Fruit fly (Drosophila melanogaster) whole organism, embryonic: ENCODE measurements around the gene CG13390.

Experiments
- ATbp ChIP-seq: fragments of 200-800 bp; sonication (Bioruptor generic); optimal IDR thresholded peaks from 2 replicates; lab custom pipeline; 2017; ENCODE audit warnings: missing biosample characterization, mild to moderate bottlenecking, missing genetic modification characterization, missing genetic modification reagents
- Antp ChIP-seq: fragments of 200-800 bp; sonication (Bioruptor generic); optimal IDR thresholded peaks from 3 replicates; lab custom pipeline; 2016; ENCODE audit warnings: missing biosample characterization, missing genetic modification characterization
- B-H2 ChIP-seq: fragments of 200-800 bp; sonication (Bioruptor generic); optimal IDR thresholded peaks from 2 replicates; lab custom pipeline; 2018; ENCODE audit warnings: missing biosample characterization, mild to moderate bottlenecking, missing genetic modification characterization
- C15 ChIP-seq: fragments of 200-800 bp; sonication (Bioruptor generic); IDR thresholded peaks from 3 replicates; pipeline ENCODE4 v1.3.6; 2022; ENCODE audit warnings: missing biosample characterization, missing genetic modification characterization
- CG10462 ChIP-seq: fragments of 200-800 bp; sonication (Bioruptor generic); optimal IDR thresholded peaks from 2 replicates; lab custom pipeline; 2016; ENCODE audit warnings: missing biosample characterization, missing genetic modification characterization
- CG10565 ChIP-seq: fragments of 200-800 bp; sonication (Bioruptor generic); optimal IDR thresholded peaks from 3 replicates; lab custom pipeline; 2016; ENCODE audit warnings: missing biosample characterization, mild to moderate bottlenecking, missing genetic modification characterization
- CG11247 ChIP-seq: fragments of 200-800 bp; sonication (Bioruptor generic); IDR thresholded peaks from 2 replicates; pipeline ENCODE4 v1.3.6; 2022; ENCODE audit warnings: missing biosample characterization, missing genetic modification characterization
- CG13775 ChIP-seq: fragments of 200-800 bp; sonication (Bioruptor generic); optimal IDR thresholded peaks from 3 replicates; lab custom pipeline; 2017; ENCODE audit warnings: missing biosample characterization, mild to moderate bottlenecking, missing genetic modification characterization
- CG15479 ChIP-seq: fragments of 200-800 bp; sonication (Bioruptor generic); optimal IDR thresholded peaks from 3 replicates; lab custom pipeline; 2019; ENCODE audit warnings: missing biosample characterization, mild to moderate bottlenecking, missing genetic modification characterization, moderate library complexity
- CG15696 ChIP-seq: fragments of 200-800 bp; sonication (Bioruptor generic); optimal IDR thresholded peaks from 2 replicates; lab custom pipeline; 2019; ENCODE audit warnings: missing biosample characterization, mild to moderate bottlenecking, missing genetic modification characterization, moderate library complexity
- CG16815 ChIP-seq: fragments of 200-800 bp; sonication (Bioruptor generic); optimal IDR thresholded peaks from 3 replicates; lab custom pipeline; 2017; ENCODE audit warnings: missing biosample characterization, mild to moderate bottlenecking, missing genetic modification characterization
- CG17912 ChIP-seq: fragments of 200-800 bp; sonication (Bioruptor generic); optimal IDR thresholded peaks from 2 replicates; lab custom pipeline; 2018; ENCODE audit warnings: missing biosample characterization, mild to moderate bottlenecking, missing genetic modification characterization
- CG1792 ChIP-seq: fragments of 200-800 bp; sonication (Bioruptor generic); optimal IDR thresholded peaks from 2 replicates; lab custom pipeline; 2016; ENCODE audit warnings: missing biosample characterization, missing genetic modification characterization
- CG31441 ChIP-seq: fragments of 200-800 bp; sonication (Bioruptor generic); IDR thresholded peaks from 2 replicates; pipeline ENCODE4 v1.3.6; 2022; ENCODE audit warnings: missing biosample characterization, missing genetic modification characterization
- CG6765 ChIP-seq: fragments of 200-800 bp; sonication (Bioruptor generic); optimal IDR thresholded peaks from 3 replicates; lab custom pipeline; 2017; ENCODE audit warnings: missing biosample characterization, mild to moderate bottlenecking, missing genetic modification characterization
- Deaf1 ChIP-seq: fragments of 200-800 bp; optimal IDR thresholded peaks from 3 replicates; lab custom pipeline; 2019; ENCODE audit warnings: missing biosample characterization, mild to moderate bottlenecking, missing genetic modification characterization, moderate library complexity
- E2f1 ChIP-seq: fragments of 200-800 bp; sonication (Bioruptor generic); IDR thresholded peaks from 2 replicates; pipeline ENCODE4 v1.3.6; 2022; ENCODE audit warnings: missing biosample characterization, missing genetic modification characterization
- HLH3B ChIP-seq: fragments of 200-800 bp; sonication (Bioruptor generic); IDR thresholded peaks from 2 replicates; pipeline ENCODE4 v1.3.6; 2022; ENCODE audit warnings: missing biosample characterization, missing genetic modification characterization
- Hey ChIP-seq: fragments of 200-800 bp; sonication (Bioruptor generic); optimal IDR thresholded peaks from 3 replicates; lab custom pipeline; 2018; ENCODE audit warnings: missing biosample characterization, mild to moderate bottlenecking, missing genetic modification characterization
- Lpt ChIP-seq: fragments of >200 bp; optimal IDR thresholded peaks from 2 replicates; lab custom pipeline; 2018; ENCODE audit warnings: missing biosample characterization, missing genetic modification characterization
- Nf-YC ChIP-seq: fragments of 200-800 bp; optimal IDR thresholded peaks from 3 replicates; lab custom pipeline; 2019; ENCODE audit warnings: missing biosample characterization, mild to moderate bottlenecking, missing genetic modification characterization, moderate library complexity
- Ptx1 ChIP-seq: fragments of 200-800 bp; sonication (Bioruptor generic); IDR thresholded peaks from 2 replicates; pipeline ENCODE4 v1.3.6; 2022; ENCODE audit warnings: missing biosample characterization, missing genetic modification characterization
- Trl ChIP-seq, 3 experiments: fragments of >200 bp in 2 of 3; fragments of 200-800 bp in 1 of 3; sonication (Bioruptor generic) in 1 of 3; optimal IDR thresholded peaks; 2 replicates in 1 of 3; 3 replicates in 2 of 3; lab custom pipeline; 2016 to 2017; ENCODE audit warnings: missing biosample characterization in 1 of 3, missing genetic modification characterization in 1 of 3
- ac ChIP-seq: fragments of 200-800 bp; sonication (Bioruptor generic); optimal IDR thresholded peaks from 3 replicates; lab custom pipeline; 2017; ENCODE audit warnings: missing biosample characterization, mild to moderate bottlenecking, missing genetic modification characterization
- ap ChIP-seq: fragments of 200-800 bp; sonication (Bioruptor generic); IDR thresholded peaks from 2 replicates; pipeline ENCODE4 v1.3.6; 2022; ENCODE audit warnings: missing biosample characterization, missing genetic modification characterization
- bbx ChIP-seq: fragments of 200-800 bp; sonication (Bioruptor generic); IDR thresholded peaks from 2 replicates; pipeline ENCODE4 v1.3.6; 2022; ENCODE audit warnings: missing biosample characterization, missing genetic modification characterization; ENCODE audit not compliant: partially characterized antibody
- btn ChIP-seq: fragments of 200-800 bp; sonication (Bioruptor generic); optimal IDR thresholded peaks from 2 replicates; lab custom pipeline; 2016; ENCODE audit warnings: missing biosample characterization, missing genetic modification characterization
- ewg ChIP-seq: fragments of 200-800 bp; sonication (Bioruptor generic); optimal IDR thresholded peaks from 3 replicates; lab custom pipeline; 2017; ENCODE audit warnings: mild to moderate bottlenecking, missing biosample characterization, missing genetic modification reagents, missing genetic modification characterization
- h ChIP-seq: fragments of >200 bp; optimal IDR thresholded peaks from 2 replicates; lab custom pipeline; 2017
- odd ChIP-seq: fragments of 200-800 bp; sonication (Bioruptor generic); optimal IDR thresholded peaks from 2 replicates; lab custom pipeline; 2017; ENCODE audit warnings: missing biosample characterization, mild to moderate bottlenecking, missing genetic modification characterization
- onecut ChIP-seq: fragments of 200-800 bp; sonication (Bioruptor generic); IDR thresholded peaks from 2 replicates; pipeline ENCODE4 v1.3.6; 2022; ENCODE audit warnings: missing biosample characterization, missing genetic modification characterization
- peb ChIP-seq: fragments of 200-800 bp; sonication (Bioruptor generic); IDR thresholded peaks from 2 replicates; pipeline ENCODE4 v1.3.6; 2022; ENCODE audit warnings: missing biosample characterization, missing genetic modification characterization
- pho ChIP-seq: fragments of 200-800 bp; sonication (Bioruptor generic); optimal IDR thresholded peaks from 2 replicates; lab custom pipeline; 2016; ENCODE audit warnings: missing biosample characterization, missing genetic modification characterization
- pnt ChIP-seq: fragments of 200-800 bp; sonication (Bioruptor generic); optimal IDR thresholded peaks from 3 replicates; lab custom pipeline; 2016; ENCODE audit warnings: missing biosample characterization, missing genetic modification characterization
- psq ChIP-seq: fragments of 200-800 bp; sonication (Bioruptor generic); optimal IDR thresholded peaks from 2 replicates; lab custom pipeline; 2017; ENCODE audit warnings: missing biosample characterization, missing genetic modification characterization
- rib ChIP-seq: fragments of 200-800 bp; sonication (Bioruptor generic); IDR thresholded peaks from 2 replicates; pipeline ENCODE4 v1.3.6; 2022; ENCODE audit warnings: missing biosample characterization, missing genetic modification characterization
- shn ChIP-seq: fragments of 200-800 bp; sonication (Bioruptor generic); optimal IDR thresholded peaks from 3 replicates; lab custom pipeline; 2016; ENCODE audit warnings: missing biosample characterization, missing genetic modification characterization
- sna ChIP-seq: fragments of 200-800 bp; sonication (Bioruptor generic); IDR thresholded peaks from 2 replicates; pipeline ENCODE4 v1.3.6; 2022; ENCODE audit warnings: missing biosample characterization, missing genetic modification characterization; ENCODE audit not compliant: partially characterized antibody
- tin ChIP-seq: fragments of 200-800 bp; sonication (Bioruptor generic); optimal IDR thresholded peaks from 3 replicates; lab custom pipeline; 2016; ENCODE audit warnings: missing biosample characterization, missing genetic modification characterization
- tll ChIP-seq, 2 experiments: fragments of 200-800 bp in 1 of 2; fragments of >200 bp in 1 of 2; sonication (Bioruptor generic) in 1 of 2; optimal IDR thresholded peaks; 2 replicates each; lab custom pipeline; 2017 to 2019; ENCODE audit warnings: missing biosample characterization in 2 of 2, missing genetic modification characterization in 2 of 2, mild to moderate bottlenecking in 1 of 2, moderate library complexity in 1 of 2
- toy ChIP-seq: fragments of 200-800 bp; sonication (Bioruptor generic); IDR thresholded peaks from 2 replicates; pipeline ENCODE4 v1.3.6; 2022; ENCODE audit warnings: missing biosample characterization, missing genetic modification characterization
- unpg ChIP-seq: fragments of 200-800 bp; sonication (Bioruptor generic); optimal IDR thresholded peaks from 3 replicates; lab custom pipeline; 2018; ENCODE audit warnings: missing biosample characterization, mild to moderate bottlenecking, missing genetic modification characterization, moderate library complexity
- wdn ChIP-seq: fragments of 200-800 bp; sonication (Bioruptor generic); IDR thresholded peaks from 2 replicates; pipeline ENCODE4 v1.3.6; 2022; ENCODE audit warnings: missing biosample characterization, missing genetic modification characterization

CG13390 gene

DNA sequence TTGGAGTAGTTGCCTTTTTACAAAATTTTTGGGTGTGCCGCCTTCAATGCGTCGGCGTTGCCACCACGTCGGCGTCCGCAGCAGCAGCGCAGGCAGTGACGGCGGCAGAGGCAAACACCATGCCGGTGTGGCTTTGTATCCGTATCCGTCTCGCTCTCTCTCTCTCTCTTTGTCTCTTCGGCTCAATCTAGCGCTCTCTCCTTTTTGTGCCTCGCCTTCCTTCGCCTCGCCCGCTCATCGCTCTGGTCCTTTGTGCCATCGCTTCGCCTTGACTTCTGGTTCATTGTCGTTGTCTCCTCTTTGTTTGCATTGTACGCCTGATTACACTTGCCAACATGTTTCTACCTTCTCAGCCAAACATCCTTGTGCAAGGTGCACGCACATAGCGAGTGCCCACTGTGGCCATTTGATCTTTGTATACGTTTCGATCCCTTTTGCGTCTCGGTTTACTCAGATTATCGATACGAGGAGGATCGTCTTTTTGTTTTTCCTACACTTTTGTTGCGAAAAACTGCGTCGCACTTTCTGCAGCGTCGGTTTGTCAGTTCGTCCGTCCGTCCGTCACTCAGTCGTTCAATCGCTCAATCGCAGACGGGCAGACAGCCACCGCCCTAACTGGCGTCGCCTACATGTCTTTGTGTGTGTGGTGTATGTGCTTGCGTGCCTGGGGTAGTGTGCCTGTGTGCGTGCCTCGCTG is 39.9 kb upstream of the CG13390 start (continued):
- TF ChIP-seq B-H2 (no peak), odd (GFP tag; lab: Kevin White, UChicago) (no peak), psq (GFP tag; lab: Kevin White, UChicago) (peak; percentile 69), ewg (GFP tag; lab: Kevin White, UChicago) (peak; percentile 30), CG17912 (GFP tag; lab: Kevin White, UChicago) (no peak), peb (GFP tag; lab: Robert Waterston, UW) (no peak), rib (GFP tag; lab: Robert Waterston, UW) (0 out of 2 replicates have a peak, but pooled peaks have one; percentile 12), sna (GFP tag; lab: Robert Waterston, UW) (no peak), CG31441 (no peak), Deaf1 (tag; lab: Kevin White, UChicago) (peak; percentile 43), bbx (GFP tag; lab: Robert Waterston, UW) (no peak), C15 (GFP tag; lab: Robert Waterston, UW) (no peak), pnt (no peak), shn (GFP tag; lab: Kevin White, UChicago) (no peak), CG16815 (no peak), CG6765 (GFP tag; lab: Kevin White, UChicago) (no peak), CG13775 (GFP tag; lab: Kevin White, UChicago) (no peak), toy (GFP tag; lab: Robert Waterston, UW) (no peak), pho (GFP tag; lab: Kevin White, UChicago) (no peak), Antp (peak; percentile 9), h (lab: Kevin White, UChicago) (no peak), unpg (GFP tag; lab: Kevin White, UChicago) (no peak), E2f1 (GFP tag; lab: Robert Waterston, UW) (no peak), CG10462 (GFP tag; lab: Kevin White, UChicago) (no peak), ap (no peak), HLH3B (GFP tag; lab: Robert Waterston, UW) (0 out of 2 replicates have a peak, but pooled peaks have one; percentile 4), Hey (tag; lab: Kevin White, UChicago) (no peak), CG10565 (no peak), ac (no peak), tin (GFP tag; lab: Kevin White, UChicago) (peak; percentile 5), tll (GFP tag; optimal IDR thresholded peaks at IDR 0.05; lab: Kevin White, UChicago) (peak in 1 of 2 experiments; percentile 99), CG15479 (GFP tag; lab: Kevin White, UChicago) (peak; percentile 100), Ptx1 (GFP tag; lab: Robert Waterston, UW) (no peak), wdn (GFP tag; lab: Robert Waterston, UW) (no peak), Lpt (GFP tag; lab: Kevin White, UChicago) (no peak), CG1792 (GFP tag; lab: Kevin White, UChicago) (no peak), ATbp (GFP tag; lab: Kevin White, UChicago) (no peak), onecut (GFP tag; lab: Robert Waterston, UW) (no peak), CG11247 (no peak), Nf-YC (tag; lab: Kevin White, UChicago) (no peak), btn (peak; percentile 29), Trl (optimal IDR thresholded peaks at IDR 0.05; lab: Kevin White, UChicago) (peak; percentile 73 to 90), Trl (GFP tag; optimal IDR thresholded peaks at IDR 0.05; lab: Kevin White, UChicago) (peak; percentile 50), CG15696 (peak; percentile 32)
- TF ChIP-seq, all 482 proteins: peak for 96
